Worm (Caenorhabditis elegans): ENCODE results near the gene T07F8.1.

Gene T07F8.1

DNA sequence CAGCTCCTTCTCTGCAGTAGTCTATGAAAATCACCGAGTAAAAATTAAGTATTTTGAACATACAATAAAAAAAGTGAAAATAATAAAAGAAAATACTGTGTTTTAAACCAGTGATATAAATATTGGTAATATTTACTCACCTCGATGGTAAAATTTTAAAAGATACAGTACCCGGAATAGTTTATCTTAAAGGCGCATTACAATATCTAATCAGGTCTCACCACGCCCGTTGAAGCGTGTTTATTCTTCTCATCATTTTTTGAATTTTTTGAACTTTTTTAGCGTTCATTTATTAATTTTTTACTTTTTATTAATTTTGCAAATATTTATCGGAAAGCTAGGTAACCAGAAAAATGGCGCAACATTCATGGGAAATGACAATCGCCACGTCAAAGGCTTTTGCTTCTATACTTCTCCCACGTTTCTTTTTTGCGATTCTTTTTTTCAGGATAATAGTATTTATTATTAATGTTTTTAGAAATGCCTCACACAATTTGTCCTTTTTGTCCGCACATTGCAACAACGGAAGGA, 26.4 kb upstream of the T07F8.1 start, which contains the start of gene F10E7.2:
Gene F10E7.2 (plus strand): TSS at position 481 of the 531 bp plus-strand sequence.
- TF ChIP-seq Y105C5A.15 (GFP tag; IDR thresholded peaks at IDR 0.05) (no peak), duxl-1 (tag; optimal IDR thresholded peaks at IDR 0.05; ENCODE audit: poor library complexity) (no peak), php-3 (GFP tag; IDR thresholded peaks at IDR 0.05) (no peak), unc-130 (GFP tag; optimal IDR thresholded peaks at IDR 0.05) (peak; percentile 32), lir-3 (tag; optimal IDR thresholded peaks at IDR 0.05) (no peak), unc-39 (tag; optimal IDR thresholded peaks at IDR 0.05) (no peak), ctbp-1 (GFP tag; IDR thresholded peaks at IDR 0.05) (no peak), vab-7 (GFP tag; IDR thresholded peaks at IDR 0.05) (no peak)

- peak; percentile 56; the same call in 1 of the 2 replicates for TF ChIP-seq vab-7 (GFP tag; IDR thresholded peaks at IDR 0.05)
- TF ChIP-seq dmd-6 (GFP tag; IDR thresholded peaks at IDR 0.05): no peak
- no peak for TF ChIP-seq nhr-76 (tag; optimal IDR thresholded peaks at IDR 0.05)
- TF ChIP-seq nhr-10 (tag; optimal IDR thresholded peaks at IDR 0.05): no peak
- no peak for TF ChIP-seq nhr-48 (tag; optimal IDR thresholded peaks at IDR 0.05)
- no peak for TF ChIP-seq F49E8.2 (tag; optimal IDR thresholded peaks at IDR 0.05; ENCODE audit: borderline replicate concordance)
- TF ChIP-seq Y75B8A.6 (GFP tag; IDR thresholded peaks at IDR 0.05): no peak
- TF ChIP-seq mdl-1 (tag; optimal IDR thresholded peaks at IDR 0.05): no peak
- TF ChIP-seq nhr-237 (tag; optimal IDR thresholded peaks at IDR 0.05): no peak
- TF ChIP-seq lsy-2 (tag; optimal IDR thresholded peaks at IDR 0.05): peak in 1 of 2 experiments; percentile 57
- no peak for TF ChIP-seq ceh-28 (tag; optimal IDR thresholded peaks at IDR 0.05)
- TF ChIP-seq set-16 (GFP tag; IDR thresholded peaks at IDR 0.05): peak; percentile 71
- no peak for TF ChIP-seq ztf-11 (tag; optimal IDR thresholded peaks at IDR 0.05)
- TF ChIP-seq pha-4 (GFP tag; IDR thresholded peaks at IDR 0.05): peak; percentile 40; the same call in 1 of the 2 replicates
- no peak for TF ChIP-seq pha-4 (tag; optimal IDR thresholded peaks at IDR 0.05)
- no peak for TF ChIP-seq snpc-1.2 (GFP tag; IDR thresholded peaks at IDR 0.05)
- no peak for TF ChIP-seq mep-1 (tag; optimal IDR thresholded peaks at IDR 0.05)
- TF ChIP-seq skn-1 (tag; optimal IDR thresholded peaks at IDR 0.05): no peak
- TF ChIP-seq nhr-41 (GFP tag; IDR thresholded peaks at IDR 0.05): no peak
- peak; percentile 0 for TF ChIP-seq dpl-1 (GFP tag; optimal IDR thresholded peaks at IDR 0.05)
- TF ChIP-seq egl-43 (GFP tag; IDR thresholded peaks at IDR 0.05): 0 out of 2 replicates have a peak, but pooled peaks have one; percentile 8
- TF ChIP-seq F26F4.8 (GFP tag; conservative IDR thresholded peaks at IDR 0.05): no peak
- TF ChIP-seq lin-29 (GFP tag; IDR thresholded peaks at IDR 0.05): no peak
- TF ChIP-seq hif-1 (tag; optimal IDR thresholded peaks at IDR 0.05): no peak
- TF ChIP-seq mxl-3 (GFP tag; optimal IDR thresholded peaks at IDR 0.05): no peak
- TF ChIP-seq T26A8.4 (GFP tag; IDR thresholded peaks at IDR 0.05): peak; percentile 62
- no peak for TF ChIP-seq R02D3.7 (tag; optimal IDR thresholded peaks at IDR 0.05)
- no peak for TF ChIP-seq spr-3 (GFP tag; optimal IDR thresholded peaks at IDR 0.05)
- no peak for TF ChIP-seq ceh-44 (GFP tag; IDR thresholded peaks at IDR 0.05)
- peak; percentile 54; the same call in 1 of the 2 replicates for TF ChIP-seq nhr-42 (GFP tag; IDR thresholded peaks at IDR 0.05)
- TF ChIP-seq ZK546.5 (tag; optimal IDR thresholded peaks at IDR 0.05): no peak
- no peak for TF ChIP-seq unc-62 (GFP tag; optimal IDR thresholded peaks at IDR 0.05 in 1 of 2)
- TF ChIP-seq unc-62 (tag; optimal IDR thresholded peaks at IDR 0.05): no peak
- no peak for TF ChIP-seq ceh-20 (GFP tag; IDR thresholded peaks at IDR 0.05)
- TF ChIP-seq F44E2.7 (GFP tag; IDR thresholded peaks at IDR 0.05): no peak
- no peak for TF ChIP-seq daf-16 (GFP tag; optimal IDR thresholded peaks at IDR 0.05)
- TF ChIP-seq daf-16 (tag; optimal IDR thresholded peaks at IDR 0.05): no peak
- TF ChIP-seq lin-38 (GFP tag; IDR thresholded peaks at IDR 0.05): peak; percentile 75
- no peak for TF ChIP-seq duxl-1 (tag; optimal IDR thresholded peaks at IDR 0.05; ENCODE audit: poor library complexity)
- no peak for TF ChIP-seq gei-8 (GFP tag; optimal IDR thresholded peaks at IDR 0.05)
- TF ChIP-seq lin-39 (tag; optimal IDR thresholded peaks at IDR 0.05): no peak
- TF ChIP-seq nhr-28 (tag; optimal IDR thresholded peaks at IDR 0.05): no peak
- no peak for TF ChIP-seq lir-3 (tag; optimal IDR thresholded peaks at IDR 0.05)
These were observed 25.4 kb upstream of the T07F8.1 start, which contains the start of gene F10E7.11 for ce11 chrII:7122661-7123418. Gene F10E7.11, minus strand, starts transcription at chrII:7122892.
